Fruit fly (Drosophila melanogaster): Measurements from ENCODE around the gene Frl.
A peak's percentile ranks its signal among the peaks of the same experiment; 100 is the strongest.

Gene Frl

DNA sequence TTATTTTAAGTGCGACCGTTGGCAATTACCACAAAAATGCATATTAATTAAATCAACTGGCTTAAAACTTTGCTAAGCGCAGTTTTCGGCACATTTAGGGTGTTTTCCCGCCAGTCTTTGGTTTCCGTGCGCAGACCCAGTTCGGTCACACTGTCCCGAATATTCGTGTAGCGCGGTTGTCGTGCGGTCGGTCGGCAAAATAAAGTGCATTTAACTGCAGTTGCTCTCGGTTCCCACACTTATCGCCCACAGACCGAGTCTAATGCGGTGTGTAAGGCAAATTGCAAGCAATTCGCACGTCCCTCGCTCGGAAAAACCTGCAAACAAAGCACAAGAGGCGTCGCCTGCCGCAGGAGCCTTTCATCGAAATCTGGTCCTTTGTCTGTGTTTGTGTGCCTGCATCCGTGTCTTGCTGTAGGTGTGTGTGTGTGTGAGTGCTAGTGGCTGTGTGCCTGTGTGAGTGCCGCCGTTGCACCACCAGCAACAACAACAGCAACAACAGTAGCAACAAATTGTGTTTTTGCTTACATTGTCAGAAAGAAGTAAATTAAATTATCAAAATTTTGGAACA is at the start of gene Frl, which contains the start of gene CG13484 (continued):
- TF ChIP-seq CG10979 (tag; optimal IDR thresholded peaks at IDR 0.05), result peak; percentile 25
- peak; percentile 30 for TF ChIP-seq CG12299 (tag; optimal IDR thresholded peaks at IDR 0.05)
- TF ChIP-seq chm (GFP tag; IDR thresholded peaks at IDR 0.05), result peak; percentile 81
- peak; percentile 56; the same call in 1 of the 2 replicates for TF ChIP-seq CG13287 (GFP tag; IDR thresholded peaks at IDR 0.05; ENCODE audit: partially characterized antibody)
- no peak for TF ChIP-seq gce (GFP tag; IDR thresholded peaks at IDR 0.05)
- TF ChIP-seq CG7556 (GFP tag; optimal IDR thresholded peaks at IDR 0.05), result peak; percentile 2
- peak; percentile 75 for TF ChIP-seq CG15479 (GFP tag; optimal IDR thresholded peaks at IDR 0.05)
- peak; percentile 16 for TF ChIP-seq odd (GFP tag; optimal IDR thresholded peaks at IDR 0.05)
- TF ChIP-seq CG11504 (tag; optimal IDR thresholded peaks at IDR 0.05), result peak; percentile 60
- TF ChIP-seq lmd (GFP tag; IDR thresholded peaks at IDR 0.05), result peak; percentile 13; the same call in 1 of the 2 replicates
- TF ChIP-seq Sry-β (GFP tag; optimal IDR thresholded peaks at IDR 0.05), result peak; percentile 1
- peak in 1 of 2 experiments; percentile 11 for TF ChIP-seq insv (GFP tag; optimal IDR thresholded peaks at IDR 0.05)
- TF ChIP-seq ci (GFP tag; IDR thresholded peaks at IDR 0.05), result peak; percentile 78
- TF ChIP-seq Lhr (GFP tag; optimal IDR thresholded peaks at IDR 0.05), result peak; percentile 96
- no peak for TF ChIP-seq emc (GFP tag; optimal IDR thresholded peaks at IDR 0.05)
- peak; percentile 60 for TF ChIP-seq CG10267 (tag; optimal IDR thresholded peaks at IDR 0.05)
- no peak for TF ChIP-seq B-H1 (GFP tag; IDR thresholded peaks at IDR 0.05)
- peak; percentile 41 for TF ChIP-seq repo (GFP tag; optimal IDR thresholded peaks at IDR 0.05)
- peak; percentile 87 for TF ChIP-seq Deaf1 (tag; optimal IDR thresholded peaks at IDR 0.05)
- peak; percentile 82 for TF ChIP-seq Ets97D (GFP tag; optimal IDR thresholded peaks at IDR 0.05)
- peak; percentile 35 for TF ChIP-seq CG11398 (GFP tag; optimal IDR thresholded peaks at IDR 0.05)
- TF ChIP-seq sob (GFP tag; IDR thresholded peaks at IDR 0.05), result peak; percentile 62; the same call in 1 of the 2 replicates
- TF ChIP-seq CG1024 (GFP tag; IDR thresholded peaks at IDR 0.05), result 0 out of 2 replicates have a peak, but pooled peaks have one; percentile 29
- no peak for TF ChIP-seq ind (GFP tag; optimal IDR thresholded peaks at IDR 0.05)
- peak; percentile 30; the same call in 1 of the 3 replicates for TF ChIP-seq Opbp (GFP tag; IDR thresholded peaks at IDR 0.05; ENCODE audit: partially characterized antibody)
- no peak for TF ChIP-seq ac (GFP tag; optimal IDR thresholded peaks at IDR 0.05)
- peak; percentile 97 for TF ChIP-seq MBD-R2 (GFP tag; IDR thresholded peaks at IDR 0.05)
- TF ChIP-seq CG1603 (tag; optimal IDR thresholded peaks at IDR 0.05), result peak; percentile 90
- TF ChIP-seq CG3163 (GFP tag; optimal IDR thresholded peaks at IDR 0.05), result no peak
- TF ChIP-seq CG6683 (GFP tag; optimal IDR thresholded peaks at IDR 0.05), result peak; percentile 0
- TF ChIP-seq CG7357 (GFP tag; IDR thresholded peaks at IDR 0.05), result no peak
- no peak for TF ChIP-seq Hey (tag; optimal IDR thresholded peaks at IDR 0.05)
- TF ChIP-seq shn (GFP tag; optimal IDR thresholded peaks at IDR 0.05), result no peak
- peak; percentile 53; the same call in 1 of the 3 replicates for TF ChIP-seq zfh1 (GFP tag; IDR thresholded peaks at IDR 0.05)
- TF ChIP-seq CG3065 (GFP tag; optimal IDR thresholded peaks at IDR 0.05), result no peak
- peak; percentile 20 for TF ChIP-seq CG18262 (tag; optimal IDR thresholded peaks at IDR 0.05)
- TF ChIP-seq her (GFP tag; optimal IDR thresholded peaks at IDR 0.05), result peak; percentile 31
- peak; percentile 82 for TF ChIP-seq CG34422 (GFP tag; IDR thresholded peaks at IDR 0.05)
- TF ChIP-seq CG12104 (GFP tag; optimal IDR thresholded peaks at IDR 0.05), result no peak
- TF ChIP-seq CG6813 (GFP tag; optimal IDR thresholded peaks at IDR 0.05), result peak; percentile 29
- peak; percentile 63 for TF ChIP-seq CG17829 (tag; optimal IDR thresholded peaks at IDR 0.05)
- no peak for TF ChIP-seq mam (GFP tag; optimal IDR thresholded peaks at IDR 0.05)
- peak; percentile 40 for TF ChIP-seq CG1647 (GFP tag; optimal IDR thresholded peaks at IDR 0.05)
- TF ChIP-seq CG2120 (GFP tag; optimal IDR thresholded peaks at IDR 0.05), result peak; percentile 20
- TF ChIP-seq wek (GFP tag; optimal IDR thresholded peaks at IDR 0.05), result peak; percentile 29
- TF ChIP-seq YL-1 (GFP tag; optimal IDR thresholded peaks at IDR 0.05), result peak; percentile 89
- TF ChIP-seq Dbx (GFP tag; IDR thresholded peaks at IDR 0.05), result peak; percentile 51; the same call in 1 of the 3 replicates
- peak in 1 of 2 experiments; percentile 71 for TF ChIP-seq Pdp1 (GFP tag; optimal IDR thresholded peaks at IDR 0.05)
- peak; percentile 38 for TF ChIP-seq CG8388 (GFP tag; optimal IDR thresholded peaks at IDR 0.05)
- no peak for TF ChIP-seq Asciz (GFP tag; optimal IDR thresholded peaks at IDR 0.05)
